Fruit fly (Drosophila melanogaster) whole organism, embryonic: ENCODE measurements around the gene Polr1C.

Experiments used
- Ada2b ChIP-seq: fragments of 200-800 bp; sonication (Bioruptor generic); IDR thresholded peaks from 2 replicates; pipeline ENCODE4 v1.3.6; 2022; ENCODE audit warnings: missing biosample characterization, missing genetic modification characterization
- Asciz ChIP-seq: fragments of 200-800 bp; sonication (Bioruptor generic); optimal IDR thresholded peaks from 2 replicates; lab custom pipeline; 2017; ENCODE audit warnings: missing biosample characterization, mild to moderate bottlenecking, missing genetic modification characterization, missing genetic modification reagents
- CG10543 ChIP-seq: fragments of 200-800 bp; sonication (Bioruptor generic); optimal IDR thresholded peaks from 3 replicates; lab custom pipeline; 2017; ENCODE audit warnings: missing biosample characterization, mild to moderate bottlenecking, missing genetic modification characterization, moderate library complexity
- CG1233 ChIP-seq: fragments of 200-800 bp; sonication (Bioruptor generic); optimal IDR thresholded peaks from 4 replicates; lab custom pipeline; 2018; ENCODE audit warnings: missing biosample characterization, mild to moderate bottlenecking, missing genetic modification characterization
- CG12744 ChIP-seq: fragments of 200-800 bp; sonication (Bioruptor generic); optimal IDR thresholded peaks from 2 replicates; lab custom pipeline; 2016; ENCODE audit warnings: missing biosample characterization, missing genetic modification characterization
- CG14860 ChIP-seq: fragments of 200-800 bp; sonication (Bioruptor generic); IDR thresholded peaks from 3 replicates; pipeline ENCODE4 v1.3.6; 2022; ENCODE audit warnings: missing biosample characterization, missing genetic modification characterization; ENCODE audit not compliant: partially characterized antibody
- CG17359 ChIP-seq: fragments of 200-800 bp; sonication (Bioruptor generic); optimal IDR thresholded peaks from 3 replicates; lab custom pipeline; 2018; ENCODE audit warnings: missing biosample characterization, mild to moderate bottlenecking, missing genetic modification characterization, moderate library complexity
- CG18764 ChIP-seq: fragments of 200-800 bp; sonication (Bioruptor generic); optimal IDR thresholded peaks from 3 replicates; lab custom pipeline; 2016; ENCODE audit warnings: missing biosample characterization, missing genetic modification characterization
- CG2678 ChIP-seq: fragments of 200-800 bp; sonication (Bioruptor generic); optimal IDR thresholded peaks from 3 replicates; lab custom pipeline; 2019; ENCODE audit warnings: missing biosample characterization, mild to moderate bottlenecking, missing genetic modification characterization, moderate library complexity
- CG2712 ChIP-seq: fragments of 200-800 bp; optimal IDR thresholded peaks from 3 replicates; lab custom pipeline; 2019; ENCODE audit warnings: missing biosample characterization, mild to moderate bottlenecking, missing genetic modification characterization, moderate library complexity
- CG2875 ChIP-seq: fragments of 200-800 bp; sonication (Bioruptor generic); optimal IDR thresholded peaks from 2 replicates; lab custom pipeline; 2017; ENCODE audit warnings: missing biosample characterization, mild to moderate bottlenecking, missing genetic modification characterization, missing genetic modification reagents
- CG31441 ChIP-seq: fragments of 200-800 bp; sonication (Bioruptor generic); IDR thresholded peaks from 2 replicates; pipeline ENCODE4 v1.3.6; 2022; ENCODE audit warnings: missing biosample characterization, missing genetic modification characterization
- CG5245 ChIP-seq: fragments of 200-800 bp; sonication (Bioruptor generic); optimal IDR thresholded peaks from 3 replicates; lab custom pipeline; 2016; ENCODE audit warnings: missing biosample characterization, missing genetic modification characterization
- CG8359 ChIP-seq: fragments of 200-800 bp; sonication (Bioruptor generic); optimal IDR thresholded peaks from 2 replicates; lab custom pipeline; 2017; ENCODE audit warnings: missing biosample characterization, mild to moderate bottlenecking, missing genetic modification characterization, borderline replicate concordance
- CG9215 ChIP-seq: fragments of 200-800 bp; sonication (Bioruptor generic); IDR thresholded peaks from 2 replicates; pipeline ENCODE4 v1.3.6; 2022; ENCODE audit warnings: missing biosample characterization, missing genetic modification characterization
- CG9817 ChIP-seq: fragments of 200-800 bp; sonication (Bioruptor generic); optimal IDR thresholded peaks from 2 replicates; lab custom pipeline; 2018; ENCODE audit warnings: missing biosample characterization, mild to moderate bottlenecking, missing genetic modification characterization, moderate library complexity
- CG9876 ChIP-seq: fragments of 200-800 bp; sonication (Bioruptor generic); optimal IDR thresholded peaks from 2 replicates; lab custom pipeline; 2016; ENCODE audit warnings: missing biosample characterization, missing genetic modification characterization
- Camta ChIP-seq: fragments of 200-800 bp; sonication (Bioruptor generic); optimal IDR thresholded peaks from 2 replicates; lab custom pipeline; 2016; ENCODE audit warnings: missing biosample characterization, missing genetic modification characterization
- CrebB ChIP-seq: fragments of 200-800 bp; sonication (Bioruptor generic); optimal IDR thresholded peaks from 3 replicates; lab custom pipeline; 2018; ENCODE audit warnings: missing biosample characterization, mild to moderate bottlenecking, missing genetic modification characterization
- D19B ChIP-seq: fragments of 200-800 bp; sonication (Bioruptor generic); optimal IDR thresholded peaks from 2 replicates; lab custom pipeline; 2017; ENCODE audit warnings: missing biosample characterization, mild to moderate bottlenecking, missing genetic modification characterization
- Dek ChIP-seq: fragments of 200-800 bp; sonication (Bioruptor generic); optimal IDR thresholded peaks from 3 replicates; lab custom pipeline; 2019; ENCODE audit warnings: missing biosample characterization, mild to moderate bottlenecking, missing genetic modification characterization, moderate library complexity
- HLHmδ ChIP-seq: fragments of 200-800 bp; sonication (Bioruptor generic); optimal IDR thresholded peaks from 2 replicates; lab custom pipeline; 2018; ENCODE audit warnings: missing biosample characterization, mild to moderate bottlenecking, missing genetic modification characterization, moderate library complexity
- Hmr ChIP-seq: fragments of 200-800 bp; sonication (Bioruptor generic); optimal IDR thresholded peaks from 3 replicates; lab custom pipeline; 2017; ENCODE audit warnings: mild to moderate bottlenecking, missing biosample characterization, missing genetic modification reagents, missing genetic modification characterization
- Hmx ChIP-seq: fragments of 200-800 bp; sonication (Bioruptor generic); optimal IDR thresholded peaks from 2 replicates; lab custom pipeline; 2016; ENCODE audit warnings: missing biosample characterization, missing genetic modification characterization
- Hsf ChIP-seq: fragments of 200-800 bp; sonication (Bioruptor generic); optimal IDR thresholded peaks from 3 replicates; lab custom pipeline; 2016; ENCODE audit warnings: missing biosample characterization, missing genetic modification characterization
- Mad ChIP-seq: fragments of 200-800 bp; sonication (Bioruptor generic); optimal IDR thresholded peaks from 2 replicates; lab custom pipeline; 2016; ENCODE audit warnings: missing biosample characterization, missing genetic modification characterization
- Scr ChIP-seq: fragments of 200-800 bp; sonication (Bioruptor generic); IDR thresholded peaks from 2 replicates; pipeline ENCODE4 v1.3.6; 2022; ENCODE audit warnings: missing biosample characterization, missing genetic modification characterization; ENCODE audit not compliant: partially characterized antibody
- Side ChIP-seq: fragments of 200-800 bp; sonication (Bioruptor generic); optimal IDR thresholded peaks from 2 replicates; lab custom pipeline; 2016; ENCODE audit warnings: missing biosample characterization, missing genetic modification characterization
- Sox100B ChIP-seq: fragments of 200-800 bp; sonication (Bioruptor generic); optimal IDR thresholded peaks from 3 replicates; lab custom pipeline; 2018; ENCODE audit warnings: missing biosample characterization, mild to moderate bottlenecking, missing genetic modification characterization
- bab2 ChIP-seq: fragments of 200-800 bp; sonication (Bioruptor generic); optimal IDR thresholded peaks from 2 replicates; lab custom pipeline; 2016; ENCODE audit warnings: missing biosample characterization, missing genetic modification characterization
- ci ChIP-seq: fragments of 200-800 bp; sonication (Bioruptor generic); IDR thresholded peaks from 3 replicates; pipeline ENCODE4 v1.3.6; 2022; ENCODE audit warnings: missing biosample characterization, missing genetic modification characterization
- crc ChIP-seq: fragments of 200-800 bp; sonication (Bioruptor generic); optimal IDR thresholded peaks from 2 replicates; lab custom pipeline; 2016; ENCODE audit warnings: missing biosample characterization, missing genetic modification characterization
- cwo ChIP-seq: fragments of 200-800 bp; sonication (Bioruptor generic); optimal IDR thresholded peaks from 3 replicates; lab custom pipeline; 2017; ENCODE audit warnings: missing biosample characterization, missing genetic modification characterization, mild to moderate bottlenecking, moderate library complexity, missing genetic modification reagents
- fd64A ChIP-seq: fragments of 200-800 bp; sonication (Bioruptor generic); optimal IDR thresholded peaks from 3 replicates; lab custom pipeline; 2018; ENCODE audit warnings: missing biosample characterization, mild to moderate bottlenecking, missing genetic modification characterization
- gfzf ChIP-seq: fragments of 200-800 bp; sonication (Bioruptor generic); optimal IDR thresholded peaks from 2 replicates; lab custom pipeline; 2016; ENCODE audit warnings: missing biosample characterization, mild to moderate bottlenecking, missing genetic modification characterization, moderate library complexity
- grau ChIP-seq: fragments of 200-800 bp; optimal IDR thresholded peaks from 3 replicates; lab custom pipeline; 2019; ENCODE audit warnings: missing biosample characterization, mild to moderate bottlenecking, missing genetic modification characterization, moderate library complexity
- ham ChIP-seq: fragments of 200-800 bp; sonication (Bioruptor generic); IDR thresholded peaks from 2 replicates; pipeline ENCODE4 v1.3.6; 2022; ENCODE audit warnings: missing biosample characterization, missing genetic modification characterization
- hbn ChIP-seq: fragments of 200-800 bp; sonication (Bioruptor generic); IDR thresholded peaks from 2 replicates; pipeline ENCODE4 v1.3.6; 2022; ENCODE audit warnings: missing biosample characterization, missing genetic modification characterization; ENCODE audit not compliant: partially characterized antibody
- ind ChIP-seq: fragments of 200-800 bp; sonication (Bioruptor generic); optimal IDR thresholded peaks from 3 replicates; lab custom pipeline; 2016; ENCODE audit warnings: missing biosample characterization, missing genetic modification characterization
- jing ChIP-seq: fragments of 200-800 bp; sonication (Bioruptor generic); optimal IDR thresholded peaks from 2 replicates; lab custom pipeline; 2018; ENCODE audit warnings: missing biosample characterization, mild to moderate bottlenecking, missing genetic modification characterization
- kay ChIP-seq: fragments of 200-800 bp; sonication (Bioruptor generic); optimal IDR thresholded peaks from 2 replicates; lab custom pipeline; 2016; ENCODE audit warnings: missing biosample characterization, missing genetic modification characterization
- lov ChIP-seq, 2 experiments: fragments of 200-800 bp in 1 of 2; fragments of >200 bp in 1 of 2; sonication (Bioruptor generic) in 1 of 2; IDR thresholded peaks in 1 of 2; optimal IDR thresholded peaks in 1 of 2; 2 replicates in 1 of 2; 3 replicates in 1 of 2; pipeline versions ENCODE4 v1.3.6 to Lab custom; 2017 to 2022; ENCODE audit warnings: missing biosample characterization in 1 of 2, missing genetic modification characterization in 1 of 2
- maf-S ChIP-seq: fragments of 200-800 bp; sonication (Bioruptor generic); optimal IDR thresholded peaks from 2 replicates; lab custom pipeline; 2016; ENCODE audit warnings: missing biosample characterization, missing genetic modification characterization
- otp ChIP-seq: fragments of 200-800 bp; sonication (Bioruptor generic); IDR thresholded peaks from 3 replicates; pipeline ENCODE4, ENCODE4 v1.3.6; 2022; ENCODE audit warnings: missing biosample characterization, missing genetic modification characterization
- sens ChIP-seq: fragments of 200-800 bp; sonication (Bioruptor generic); peaks from one replicate; lab custom pipeline; 2016; ENCODE audit warnings: missing biosample characterization, missing genetic modification characterization
- tll ChIP-seq, 2 experiments: fragments of 200-800 bp in 1 of 2; fragments of >200 bp in 1 of 2; sonication (Bioruptor generic) in 1 of 2; optimal IDR thresholded peaks; 2 replicates each; lab custom pipeline; 2017 to 2019; ENCODE audit warnings: missing biosample characterization in 2 of 2, missing genetic modification characterization in 2 of 2, mild to moderate bottlenecking in 1 of 2, moderate library complexity in 1 of 2
- ttk ChIP-seq: fragments of 200-800 bp; sonication (Bioruptor generic); IDR thresholded peaks from 2 replicates; pipeline ENCODE4 v2.1.2; 2022; ENCODE audit warnings: missing biosample characterization, missing genetic modification characterization
- vnd ChIP-seq: fragments of 200-800 bp; sonication (Bioruptor generic); IDR thresholded peaks from 3 replicates; pipeline ENCODE4 v1.3.6; 2022; ENCODE audit warnings: missing biosample characterization, missing genetic modification characterization; ENCODE audit not compliant: partially characterized antibody
- zen2 ChIP-seq: fragments of 200-800 bp; sonication (Bioruptor generic); IDR thresholded peaks from 3 replicates; pipeline ENCODE4 v1.3.6; 2022; ENCODE audit warnings: missing biosample characterization, missing genetic modification characterization; ENCODE audit not compliant: partially characterized antibody

The Polr1C gene

dm6 chr2L:5010784-5011260, 42.0 kb downstream of the Polr1C start, which contains the start of the genes CG31917, Tfb5 and SelT (continued):
- TF ChIP-seq CG2875 (GFP tag; lab: Kevin White, UChicago) (no peak), zen2 (GFP tag; lab: Robert Waterston, UW) (peak; percentile 28; the same call in 2 of the 3 replicates), CG17359 (no peak), ttk (GFP tag; lab: Robert Waterston, UW) (no peak), Hsf (GFP tag; lab: Kevin White, UChicago) (peak; percentile 73), Hmx (GFP tag; lab: Kevin White, UChicago) (no peak), Scr (GFP tag; lab: Robert Waterston, UW) (peak; percentile 86), Asciz (GFP tag; lab: Kevin White, UChicago) (no peak), Sox100B (GFP tag; lab: Kevin White, UChicago) (no peak), CrebB (peak; percentile 1), CG5245 (no peak), crc (GFP tag; lab: Kevin White, UChicago) (no peak), CG10543 (GFP tag; lab: Kevin White, UChicago) (peak; percentile 29), tll (GFP tag; optimal IDR thresholded peaks at IDR 0.05; lab: Kevin White, UChicago) (peak in 1 of 2 experiments; percentile 64), kay (GFP tag; lab: Kevin White, UChicago) (peak; percentile 13), lov (optimal IDR thresholded peaks at IDR 0.05; lab: Kevin White, UChicago) (peak; percentile 60), lov (GFP tag; IDR thresholded peaks at IDR 0.05; lab: Robert Waterston, UW) (no peak), vnd (GFP tag; lab: Robert Waterston, UW) (peak; percentile 69), CG1233 (GFP tag; lab: Kevin White, UChicago) (peak; percentile 46), CG9817 (tag; lab: Kevin White, UChicago) (peak; percentile 75), D19B (GFP tag; lab: Kevin White, UChicago) (no peak), Side (GFP tag; lab: Kevin White, UChicago) (no peak), CG18764 (no peak), otp (no peak), ham (GFP tag; lab: Robert Waterston, UW) (no peak), CG12744 (GFP tag; lab: Kevin White, UChicago) (peak; percentile 40), gfzf (GFP tag; lab: Kevin White, UChicago) (no peak), fd64A (GFP tag; lab: Kevin White, UChicago) (no peak), CG31441 (GFP tag; lab: Robert Waterston, UW) (no peak), ind (GFP tag; lab: Kevin White, UChicago) (peak; percentile 47), sens (GFP tag; lab: Kevin White, UChicago) (peak; percentile 89), Mad (GFP tag; lab: Kevin White, UChicago) (peak; percentile 40), CG2678 (tag; lab: Kevin White, UChicago) (no peak), CG2712 (peak; percentile 73), CG14860 (0 out of 3 replicates have a peak, but pooled peaks have one; percentile 42), HLHmδ (no peak), maf-S (GFP tag; lab: Kevin White, UChicago) (peak; percentile 32), Dek (tag; lab: Kevin White, UChicago) (peak; percentile 45), grau (tag; lab: Kevin White, UChicago) (peak; percentile 69), Camta (GFP tag; lab: Kevin White, UChicago) (no peak), ci (GFP tag; lab: Robert Waterston, UW) (no peak), Ada2b (GFP tag; lab: Robert Waterston, UW) (peak; percentile 46; the same call in 1 of the 2 replicates), hbn (GFP tag; lab: Robert Waterston, UW) (peak; percentile 65), cwo (peak; percentile 28), CG9215 (GFP tag; lab: Robert Waterston, UW) (peak; percentile 18; the same call in 1 of the 2 replicates), CG9876 (GFP tag; lab: Kevin White, UChicago) (peak; percentile 21), Hmr (GFP tag; lab: Kevin White, UChicago) (peak; percentile 73), jing (GFP tag; lab: Kevin White, UChicago) (no peak), bab2 (peak; percentile 70), CG8359 (no peak)
